Worm (Caenorhabditis elegans): ENCODE data around the gene clec-185.

ce11 chrIV:12441715-12442114, 3.3 kb downstream of the clec-185 start, which contains the start of gene C25G4.17:
- TF ChIP-seq tbx-11 (GFP tag; IDR thresholded peaks at IDR 0.05) (no peak), ceh-13 (GFP tag; optimal IDR thresholded peaks at IDR 0.05) (no peak), ama-1 (optimal IDR thresholded peaks at IDR 0.05) (no peak), flt-1 (GFP tag; IDR thresholded peaks at IDR 0.05) (no peak), hmg-4 (GFP tag; optimal IDR thresholded peaks at IDR 0.05) (no peak), ceh-36 (tag; optimal IDR thresholded peaks at IDR 0.05) (no peak), B0310.2 (tag; optimal IDR thresholded peaks at IDR 0.05) (no peak)

All from whole organism, early embryonic.